Worm (Caenorhabditis elegans) whole organism, early embryonic: ENCODE measurements around the gene C46C11.4.

ENCODE experiments used
- B0310.2 ChIP-seq: sonication (generic microtip); optimal IDR thresholded peaks from 2 replicates; lab custom pipeline; 2016; ENCODE audit warnings: mild to moderate bottlenecking, missing genetic modification characterization, missing compliant biosample characterization
- F13C5.2 ChIP-seq: sonication (generic microtip); optimal IDR thresholded peaks from 2 replicates; lab custom pipeline; 2017; ENCODE audit warnings: mild to moderate bottlenecking, missing genetic modification characterization, inconsistent platforms, missing compliant biosample characterization
- ama-1 ChIP-seq: fragments of 150-350 bp; optimal IDR thresholded peaks from 2 replicates; lab custom pipeline; 2014
- ceh-36 ChIP-seq: sonication (generic microtip); optimal IDR thresholded peaks from 2 replicates; lab custom pipeline; 2016; ENCODE audit warnings: missing genetic modification characterization, inconsistent platforms, missing compliant biosample characterization
- flt-1 ChIP-seq: fragments of 200-800 bp; sonication (Bioruptor generic); IDR thresholded peaks from 2 replicates; pipeline ENCODE4 v1.3.6; 2022; ENCODE audit warnings: missing genetic modification characterization, missing compliant biosample characterization
- hmbx-1 ChIP-seq: sonication (generic microtip); optimal IDR thresholded peaks from 2 replicates; lab custom pipeline; 2016; ENCODE audit warnings: mild to moderate bottlenecking, missing genetic modification characterization, missing compliant biosample characterization
- hnd-1 ChIP-seq: sonication (generic microtip); optimal IDR thresholded peaks from 2 replicates; lab custom pipeline; 2016; ENCODE audit warnings: missing genetic modification characterization, missing compliant biosample characterization
- scrt-1 ChIP-seq: fragments of 200-800 bp; sonication (Bioruptor generic); IDR thresholded peaks from 2 replicates; pipeline ENCODE4 v1.3.6; 2022; ENCODE audit warnings: missing genetic modification characterization, missing compliant biosample characterization
- sea-1 ChIP-seq: fragments of 200-800 bp; sonication (Bioruptor generic); conservative IDR thresholded peaks from 2 replicates; pipeline ENCODE4 v1.3.6; 2022; ENCODE audit warnings: missing genetic modification characterization, missing compliant biosample characterization
- tbx-11 ChIP-seq: fragments of 200-800 bp; sonication (Bioruptor generic); IDR thresholded peaks from 2 replicates; pipeline ENCODE4 v1.3.6; 2022; ENCODE audit warnings: missing genetic modification characterization, missing compliant biosample characterization
- tbx-37 ChIP-seq: fragments of 200-800 bp; sonication (Bioruptor generic); conservative IDR thresholded peaks from 2 replicates; pipeline ENCODE4 v1.3.6; 2022; ENCODE audit warnings: missing genetic modification reagents, missing genetic modification characterization, missing compliant biosample characterization
- tra-4 ChIP-seq: sonication (generic microtip); optimal IDR thresholded peaks from 2 replicates; lab custom pipeline; 2017; ENCODE audit warnings: missing genetic modification characterization, missing compliant biosample characterization

ce11 chrX:4652950-4653349 lies 5.9 kb upstream of the C46C11.4 start:
- TF ChIP-seq ama-1 (no peak), B0310.2 (no peak), flt-1 (GFP tag; lab: Robert Waterston, UW) (no peak), hmbx-1 (no peak), scrt-1 (GFP tag; lab: Robert Waterston, UW) (no peak), tbx-37 (GFP tag; lab: Robert Waterston, UW) (no peak), F13C5.2 (no peak), sea-1 (GFP tag; lab: Robert Waterston, UW) (no peak), hnd-1 (no peak), tra-4 (tag; lab: Kevin White, UChicago) (no peak), ceh-36 (tag; lab: Kevin White, UChicago) (no peak), tbx-11 (GFP tag; lab: Robert Waterston, UW) (no peak)
